Worm (Caenorhabditis elegans): ENCODE results near the gene T28D9.11.

DNA sequence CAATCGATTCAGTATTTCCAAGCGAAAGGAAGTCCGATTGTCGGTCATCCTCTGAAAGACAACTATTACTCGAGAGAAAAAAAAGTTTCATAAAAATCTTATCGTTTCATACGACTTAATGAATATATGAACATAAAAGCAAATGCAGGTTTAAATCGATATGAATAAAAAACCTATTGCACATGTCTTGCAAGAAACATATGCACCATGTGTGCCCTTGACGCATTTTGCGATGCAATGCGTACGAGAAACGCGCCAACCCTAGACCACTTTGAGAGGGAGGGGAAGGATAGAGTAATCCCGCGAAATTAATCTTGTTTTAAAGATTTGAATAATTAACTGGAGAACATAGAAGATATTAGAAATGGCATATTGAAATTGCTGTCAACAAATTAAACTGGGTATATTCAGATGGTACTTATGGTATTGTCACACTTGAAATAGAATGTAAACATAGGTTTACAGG, 38.4 kb downstream of the T28D9.11 start, which contains the start of gene atg-16.2:
- peak; percentile 22 for TF ChIP-seq cog-1 (tag; optimal IDR thresholded peaks at IDR 0.05)
- TF ChIP-seq T22C8.4 (GFP tag; IDR thresholded peaks at IDR 0.05), result no peak
- TF ChIP-seq med-1 (GFP tag; optimal IDR thresholded peaks at IDR 0.05; ENCODE audit: insufficient read depth), result peak; percentile 24
- no peak for TF ChIP-seq ref-1 (GFP tag; conservative IDR thresholded peaks at IDR 0.05)
